Worm (Caenorhabditis elegans) whole organism, midembryonic: ENCODE data around the gene C14B1.3.

Experiments used
- T22C8.4 ChIP-seq: fragments of 200-800 bp; sonication (Bioruptor generic); IDR thresholded peaks from 2 replicates; pipeline ENCODE4 v1.3.6; 2022; ENCODE audit warnings: missing genetic modification characterization, missing compliant biosample characterization
- cog-1 ChIP-seq: sonication (generic microtip); optimal IDR thresholded peaks from 2 replicates; lab custom pipeline; 2016; ENCODE audit warnings: missing genetic modification characterization, missing compliant biosample characterization
- flt-1 ChIP-seq: fragments of 200-800 bp; sonication (Bioruptor generic); IDR thresholded peaks from 2 replicates; pipeline ENCODE4 v1.3.6; 2022; ENCODE audit warnings: missing genetic modification characterization, missing compliant biosample characterization
- tab-1 ChIP-seq: fragments of 200-800 bp; sonication (Bioruptor generic); IDR thresholded peaks from 2 replicates; pipeline ENCODE4 v1.3.6; 2022; ENCODE audit warnings: missing genetic modification characterization, missing compliant biosample characterization
- ztf-29 ChIP-seq: fragments of 200-800 bp; sonication (Bioruptor generic); IDR thresholded peaks from 2 replicates; pipeline ENCODE4 v1.3.6; 2022; ENCODE audit warnings: missing genetic modification reagents, missing genetic modification characterization, missing compliant biosample characterization

DNA sequence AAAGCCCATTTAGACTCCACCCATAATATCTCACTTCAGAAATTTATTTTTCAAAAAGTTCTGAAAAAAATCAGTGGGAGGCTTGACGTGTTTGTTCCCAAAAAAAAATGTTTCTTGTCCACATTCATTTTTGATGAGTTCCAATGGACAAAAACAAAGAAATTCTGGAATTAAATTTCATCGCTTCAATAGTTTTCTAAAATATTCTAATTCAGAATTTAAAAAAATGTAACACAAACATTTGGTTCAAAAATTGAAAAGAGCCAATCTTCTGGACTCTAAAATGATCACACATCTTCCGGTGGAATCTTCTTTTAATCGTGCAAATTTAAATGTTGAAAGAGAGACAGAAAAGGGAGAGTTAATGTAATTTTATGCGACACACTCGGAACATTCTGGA, 10.8 kb upstream of the C14B1.3 start:
- TF ChIP-seq T22C8.4 (no peak), flt-1 (GFP tag; lab: Robert Waterston, UW) (no peak), ztf-29 (GFP tag; lab: Robert Waterston, UW) (no peak), cog-1 (tag; lab: Kevin White, UChicago) (no peak), tab-1 (GFP tag; lab: Robert Waterston, UW) (no peak)
